Worm (Caenorhabditis elegans): ENCODE data around the gene ptr-25.

DNA sequence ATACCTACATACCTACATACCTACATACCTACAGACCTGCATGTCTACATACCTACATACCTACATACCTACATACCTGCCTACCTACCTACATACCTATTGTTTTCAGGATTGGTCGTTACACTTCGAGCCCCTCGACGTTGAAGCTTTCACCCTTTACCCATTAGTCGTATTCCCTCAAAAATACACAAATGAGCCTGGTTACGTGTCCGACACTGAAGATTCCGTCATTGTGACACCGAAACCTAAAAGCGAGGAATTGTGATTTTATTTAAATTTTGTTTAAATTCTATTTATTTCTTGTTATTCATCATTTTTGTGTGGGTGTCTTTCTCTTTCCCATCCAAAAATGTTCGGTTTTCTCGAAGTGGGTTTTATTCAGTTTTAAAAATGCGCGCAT lies 8.7 kb upstream of the ptr-25 start, which contains the start of gene D2045.7:
- TF ChIP-seq pes-1 (GFP tag; IDR thresholded peaks at IDR 0.05): no peak
- no peak for TF ChIP-seq tra-4 (tag; optimal IDR thresholded peaks at IDR 0.05)
- TF ChIP-seq ama-1 (optimal IDR thresholded peaks at IDR 0.05): no peak

Measured in whole organism, early embryonic.